Fruit fly (Drosophila melanogaster) whole organism, embryonic: ENCODE measurements around the gene CG32075.

ENCODE experiments used
- CG10209 ChIP-seq: fragments of 200-800 bp; sonication (Bioruptor generic); optimal IDR thresholded peaks from 3 replicates; lab custom pipeline; 2017; ENCODE audit warnings: missing biosample characterization, mild to moderate bottlenecking, missing genetic modification characterization, missing genetic modification reagents
- CG10462 ChIP-seq: fragments of 200-800 bp; sonication (Bioruptor generic); optimal IDR thresholded peaks from 2 replicates; lab custom pipeline; 2016; ENCODE audit warnings: missing biosample characterization, missing genetic modification characterization
- CG11696 ChIP-seq: fragments of 200-800 bp; sonication (Bioruptor generic); IDR thresholded peaks from 2 replicates; pipeline ENCODE4 v1.3.6; 2022; ENCODE audit warnings: missing biosample characterization, missing genetic modification characterization
- CG12071 ChIP-seq: fragments of 200-800 bp; sonication (Bioruptor generic); optimal IDR thresholded peaks from 3 replicates; lab custom pipeline; 2018; ENCODE audit warnings: missing biosample characterization, mild to moderate bottlenecking, missing genetic modification characterization
- CG13296 ChIP-seq: fragments of 200-800 bp; sonication (Bioruptor generic); optimal IDR thresholded peaks from 3 replicates; lab custom pipeline; 2018; ENCODE audit warnings: missing biosample characterization, mild to moderate bottlenecking, missing genetic modification characterization
- CG14050 ChIP-seq: fragments of 200-800 bp; sonication (Bioruptor generic); IDR thresholded peaks from 3 replicates; pipeline ENCODE4 v1.3.6; 2022; ENCODE audit warnings: missing biosample characterization, missing genetic modification characterization
- CG17359 ChIP-seq: fragments of 200-800 bp; sonication (Bioruptor generic); optimal IDR thresholded peaks from 3 replicates; lab custom pipeline; 2018; ENCODE audit warnings: missing biosample characterization, mild to moderate bottlenecking, missing genetic modification characterization, moderate library complexity
- CG1792 ChIP-seq: fragments of 200-800 bp; sonication (Bioruptor generic); optimal IDR thresholded peaks from 2 replicates; lab custom pipeline; 2016; ENCODE audit warnings: missing biosample characterization, missing genetic modification characterization
- CG2120 ChIP-seq: fragments of 200-800 bp; sonication (Bioruptor generic); optimal IDR thresholded peaks from 3 replicates; lab custom pipeline; 2016; ENCODE audit warnings: missing biosample characterization, missing genetic modification characterization
- CG2875 ChIP-seq: fragments of 200-800 bp; sonication (Bioruptor generic); optimal IDR thresholded peaks from 2 replicates; lab custom pipeline; 2017; ENCODE audit warnings: missing biosample characterization, mild to moderate bottlenecking, missing genetic modification characterization, missing genetic modification reagents
- CG31441 ChIP-seq: fragments of 200-800 bp; sonication (Bioruptor generic); IDR thresholded peaks from 2 replicates; pipeline ENCODE4 v1.3.6; 2022; ENCODE audit warnings: missing biosample characterization, missing genetic modification characterization
- CG32767 ChIP-seq: fragments of 200-800 bp; sonication (Bioruptor generic); IDR thresholded peaks from 2 replicates; pipeline ENCODE4 v1.3.6; 2022; ENCODE audit warnings: missing biosample characterization, missing genetic modification characterization
- CG42726 ChIP-seq: fragments of 200-800 bp; sonication (Bioruptor generic); IDR thresholded peaks from 2 replicates; pipeline ENCODE4 v1.3.6; 2022; ENCODE audit warnings: missing biosample characterization, missing genetic modification characterization; ENCODE audit not compliant: partially characterized antibody
- CG6254 ChIP-seq: fragments of 200-800 bp; sonication (Bioruptor generic); optimal IDR thresholded peaks from 3 replicates; lab custom pipeline; 2017; ENCODE audit warnings: mild to moderate bottlenecking, missing biosample characterization, missing genetic modification reagents, missing genetic modification characterization
- CG6683 ChIP-seq: fragments of 200-800 bp; sonication (Bioruptor generic); optimal IDR thresholded peaks from 2 replicates; lab custom pipeline; 2017; ENCODE audit warnings: missing biosample characterization, mild to moderate bottlenecking, missing genetic modification characterization, missing genetic modification reagents
- CG6689 ChIP-seq: fragments of 200-800 bp; sonication (Bioruptor generic); IDR thresholded peaks from 2 replicates; pipeline ENCODE4 v1.3.6; 2022; ENCODE audit warnings: missing biosample characterization, missing genetic modification characterization
- CG7357 ChIP-seq: fragments of 200-800 bp; sonication (Bioruptor generic); IDR thresholded peaks from 3 replicates; pipeline ENCODE4 v1.3.6; 2022; ENCODE audit warnings: missing biosample characterization, missing genetic modification characterization
- CG8089 ChIP-seq: fragments of 200-800 bp; sonication (Bioruptor generic); optimal IDR thresholded peaks from 3 replicates; lab custom pipeline; 2016; ENCODE audit warnings: missing biosample characterization, missing genetic modification characterization
- CG8924 ChIP-seq: fragments of 200-800 bp; optimal IDR thresholded peaks from 3 replicates; lab custom pipeline; 2019; ENCODE audit warnings: missing biosample characterization, mild to moderate bottlenecking, missing genetic modification characterization, moderate library complexity
- CG9727 ChIP-seq: fragments of 200-800 bp; sonication (Bioruptor generic); optimal IDR thresholded peaks from 3 replicates; lab custom pipeline; 2017; ENCODE audit warnings: missing biosample characterization, mild to moderate bottlenecking, missing genetic modification characterization
- CG9932 ChIP-seq: fragments of 200-800 bp; sonication (Bioruptor generic); IDR thresholded peaks from 2 replicates; pipeline ENCODE4 v1.3.6; 2022; ENCODE audit warnings: missing biosample characterization, missing genetic modification characterization
- CHES-1-like ChIP-seq: fragments of 200-800 bp; sonication (Bioruptor generic); optimal IDR thresholded peaks from 2 replicates; lab custom pipeline; 2016; ENCODE audit warnings: missing biosample characterization, missing genetic modification characterization
- Chrac-16 ChIP-seq: fragments of 200-800 bp; sonication (Bioruptor generic); optimal IDR thresholded peaks from 3 replicates; lab custom pipeline; 2016; ENCODE audit warnings: missing biosample characterization, missing genetic modification characterization
- CoRest ChIP-seq: fragments of 200-800 bp; sonication (Bioruptor generic); optimal IDR thresholded peaks from 3 replicates; lab custom pipeline; 2018; ENCODE audit warnings: missing biosample characterization, mild to moderate bottlenecking, missing genetic modification characterization, moderate library complexity
- Dfd ChIP-seq, 2 experiments: fragments of >200 bp; optimal IDR thresholded peaks; 2 replicates each; lab custom pipeline; 2017; ENCODE audit warnings: missing biosample characterization in 2 of 2, missing genetic modification characterization in 2 of 2
- Fer1 ChIP-seq: fragments of 200-800 bp; sonication (Bioruptor generic); optimal IDR thresholded peaks from 2 replicates; lab custom pipeline; 2017; ENCODE audit warnings: missing biosample characterization, mild to moderate bottlenecking, missing genetic modification characterization
- H15 ChIP-seq: fragments of 200-800 bp; sonication (Bioruptor generic); IDR thresholded peaks from 3 replicates; pipeline ENCODE4 v1.3.6; 2022; ENCODE audit warnings: missing biosample characterization, missing genetic modification characterization
- Hr3 ChIP-seq: fragments of 200-800 bp; sonication (Bioruptor generic); optimal IDR thresholded peaks from 3 replicates; lab custom pipeline; 2016; ENCODE audit warnings: missing biosample characterization, missing genetic modification characterization
- Lpt ChIP-seq: fragments of >200 bp; optimal IDR thresholded peaks from 2 replicates; lab custom pipeline; 2018; ENCODE audit warnings: missing biosample characterization, missing genetic modification characterization
- Nf-YC ChIP-seq: fragments of 200-800 bp; optimal IDR thresholded peaks from 3 replicates; lab custom pipeline; 2019; ENCODE audit warnings: missing biosample characterization, mild to moderate bottlenecking, missing genetic modification characterization, moderate library complexity
- ab ChIP-seq: fragments of 200-800 bp; sonication (Bioruptor generic); optimal IDR thresholded peaks from 2 replicates; lab custom pipeline; 2016; ENCODE audit warnings: missing biosample characterization, missing genetic modification characterization
- crc ChIP-seq: fragments of 200-800 bp; sonication (Bioruptor generic); optimal IDR thresholded peaks from 2 replicates; lab custom pipeline; 2016; ENCODE audit warnings: missing biosample characterization, missing genetic modification characterization
- disco-r ChIP-seq: fragments of 200-800 bp; sonication (Bioruptor generic); optimal IDR thresholded peaks from 2 replicates; lab custom pipeline; 2016; ENCODE audit warnings: missing biosample characterization, missing genetic modification characterization
- fd102C ChIP-seq: fragments of 200-800 bp; sonication (Bioruptor generic); optimal IDR thresholded peaks from 2 replicates; lab custom pipeline; 2018; ENCODE audit warnings: missing biosample characterization, mild to moderate bottlenecking, missing genetic modification characterization, moderate library complexity
- gt ChIP-seq: fragments of 200-800 bp; sonication (Bioruptor generic); IDR thresholded peaks from 2 replicates; pipeline ENCODE4 v1.3.6; 2022; ENCODE audit warnings: missing biosample characterization, missing genetic modification characterization
- h ChIP-seq: fragments of >200 bp; optimal IDR thresholded peaks from 2 replicates; lab custom pipeline; 2017
- hkb ChIP-seq, 2 experiments: fragments of 200-800 bp in 1 of 2; fragments of >200 bp in 1 of 2; sonication (Bioruptor generic) in 1 of 2; IDR thresholded peaks in 1 of 2; optimal IDR thresholded peaks in 1 of 2; 2 replicates each; pipeline versions ENCODE4 v1.3.6 to Lab custom; 2017 to 2022; ENCODE audit warnings: missing biosample characterization in 1 of 2, missing genetic modification characterization in 1 of 2
- kah ChIP-seq: fragments of 200-800 bp; sonication (Bioruptor generic); optimal IDR thresholded peaks from 2 replicates; lab custom pipeline; 2018; ENCODE audit warnings: missing biosample characterization, mild to moderate bottlenecking, missing genetic modification characterization
- lbe ChIP-seq: fragments of 200-800 bp; sonication (Bioruptor generic); optimal IDR thresholded peaks from 2 replicates; lab custom pipeline; 2016; ENCODE audit warnings: missing biosample characterization, mild to moderate bottlenecking, missing genetic modification characterization
- nerfin-1 ChIP-seq: fragments of 200-800 bp; sonication (Bioruptor generic); optimal IDR thresholded peaks from 3 replicates; lab custom pipeline; 2019; ENCODE audit warnings: missing biosample characterization, mild to moderate bottlenecking, missing genetic modification characterization, moderate library complexity
- nom ChIP-seq: fragments of 200-800 bp; sonication (Bioruptor generic); optimal IDR thresholded peaks from 2 replicates; lab custom pipeline; 2017; ENCODE audit warnings: missing biosample characterization, missing genetic modification characterization, mild to moderate bottlenecking, moderate library complexity, missing genetic modification reagents
- pb ChIP-seq: fragments of 200-800 bp; sonication (Bioruptor generic); optimal IDR thresholded peaks from 3 replicates; lab custom pipeline; 2016; ENCODE audit warnings: missing biosample characterization, missing genetic modification characterization
- pfk ChIP-seq: fragments of 200-800 bp; sonication (Bioruptor generic); optimal IDR thresholded peaks from 2 replicates; lab custom pipeline; 2018; ENCODE audit warnings: missing biosample characterization, mild to moderate bottlenecking, missing genetic modification characterization, moderate library complexity
- pho ChIP-seq: fragments of 200-800 bp; sonication (Bioruptor generic); optimal IDR thresholded peaks from 2 replicates; lab custom pipeline; 2016; ENCODE audit warnings: missing biosample characterization, missing genetic modification characterization
- run ChIP-seq: fragments of 200-800 bp; sonication (Bioruptor generic); optimal IDR thresholded peaks from 3 replicates; lab custom pipeline; 2018; ENCODE audit warnings: missing biosample characterization, mild to moderate bottlenecking, missing genetic modification characterization
- slp2 ChIP-seq: fragments of 200-800 bp; sonication (Bioruptor generic); optimal IDR thresholded peaks from 2 replicates; lab custom pipeline; 2016; ENCODE audit warnings: missing biosample characterization, missing genetic modification characterization
- tap ChIP-seq: fragments of 200-800 bp; optimal IDR thresholded peaks from 3 replicates; lab custom pipeline; 2019; ENCODE audit warnings: missing biosample characterization, mild to moderate bottlenecking, missing genetic modification characterization, moderate library complexity
- vnd ChIP-seq: fragments of 200-800 bp; sonication (Bioruptor generic); IDR thresholded peaks from 3 replicates; pipeline ENCODE4 v1.3.6; 2022; ENCODE audit warnings: missing biosample characterization, missing genetic modification characterization; ENCODE audit not compliant: partially characterized antibody
- vvl ChIP-seq: fragments of 200-800 bp; sonication (Bioruptor generic); IDR thresholded peaks from 2 replicates; pipeline ENCODE4 v1.3.6; 2022; ENCODE audit warnings: missing biosample characterization, missing genetic modification characterization
- wek ChIP-seq: fragments of 200-800 bp; sonication (Bioruptor generic); optimal IDR thresholded peaks from 3 replicates; lab custom pipeline; 2018; ENCODE audit warnings: missing biosample characterization, mild to moderate bottlenecking, missing genetic modification characterization, moderate library complexity
- zfh1 ChIP-seq: fragments of 200-800 bp; sonication (Bioruptor generic); IDR thresholded peaks from 3 replicates; pipeline ENCODE4 v1.3.6; 2022; ENCODE audit warnings: missing biosample characterization, missing genetic modification characterization

Gene CG32075

dm6 chr3L:11047877-11048276 is 16.9 kb downstream of the CG32075 start (continued):
- peak; percentile 19 for TF ChIP-seq CG8924 (tag; lab: Kevin White, UChicago)
- TF ChIP-seq CG9932 (GFP tag; lab: Robert Waterston, UW) = peak; percentile 84
- no peak for TF ChIP-seq crc
- TF ChIP-seq Dfd (GFP tag; optimal IDR thresholded peaks at IDR 0.05; lab: Kevin White, UChicago) = no peak
- TF ChIP-seq CG10209 (GFP tag; lab: Kevin White, UChicago) = peak; percentile 57
- TF ChIP-seq Chrac-16 (GFP tag; lab: Kevin White, UChicago) = peak; percentile 88
- TF ChIP-seq wek (GFP tag; lab: Kevin White, UChicago) = peak; percentile 65
- TF ChIP-seq CG2120 = peak; percentile 72
- peak; percentile 4 for TF ChIP-seq CG13296 (GFP tag; lab: Kevin White, UChicago)
- TF ChIP-seq Hr3 (GFP tag; lab: Kevin White, UChicago) = peak; percentile 76
- peak; percentile 77 for TF ChIP-seq pb (GFP tag; lab: Kevin White, UChicago)
- TF ChIP-seq kah (GFP tag; lab: Kevin White, UChicago) = peak; percentile 42
- peak; percentile 77 for TF ChIP-seq H15 (GFP tag; lab: Robert Waterston, UW)
- TF ChIP-seq CG17359 (tag; lab: Kevin White, UChicago) = peak; percentile 80
- peak; percentile 64 for TF ChIP-seq CG2875 (GFP tag; lab: Kevin White, UChicago)
- peak; percentile 54 for TF ChIP-seq CG10462 (GFP tag; lab: Kevin White, UChicago)
- no peak for TF ChIP-seq CG32767 (GFP tag; lab: Robert Waterston, UW)
- TF ChIP-seq run (tag; lab: Kevin White, UChicago) = no peak
- TF ChIP-seq CG12071 (GFP tag; lab: Kevin White, UChicago) = peak; percentile 66
- no peak; the same call in 1 of the 2 replicates for TF ChIP-seq CG42726
- peak; percentile 84 for TF ChIP-seq zfh1 (GFP tag; lab: Robert Waterston, UW)
- TF ChIP-seq CG31441 (GFP tag; lab: Robert Waterston, UW) = peak; percentile 44; the same call in 1 of the 2 replicates
- TF ChIP-seq CHES-1-like (GFP tag; lab: Kevin White, UChicago) = peak; percentile 30
- no peak for TF ChIP-seq vnd (GFP tag; lab: Robert Waterston, UW)
- TF ChIP-seq tap (tag; lab: Kevin White, UChicago) = no peak
- TF ChIP-seq CG11696 (GFP tag; lab: Robert Waterston, UW) = no peak
- peak; percentile 49; the same call in 2 of the 3 replicates for TF ChIP-seq CG14050 (GFP tag; lab: Robert Waterston, UW)
- peak; percentile 11 for TF ChIP-seq ab (GFP tag; lab: Kevin White, UChicago)
- no peak for TF ChIP-seq nom (GFP tag; lab: Kevin White, UChicago)
- peak; percentile 82 for TF ChIP-seq slp2 (GFP tag; lab: Kevin White, UChicago)
- TF ChIP-seq Lpt (GFP tag; lab: Kevin White, UChicago) = no peak
- peak; percentile 65 for TF ChIP-seq disco-r (GFP tag; lab: Kevin White, UChicago)
- no peak for TF ChIP-seq CG1792 (GFP tag; lab: Kevin White, UChicago)
- TF ChIP-seq CG9727 (GFP tag; lab: Kevin White, UChicago) = peak; percentile 68
- TF ChIP-seq Fer1 = peak; percentile 57
- TF ChIP-seq CG6683 = no peak
- TF ChIP-seq CG8089 (GFP tag; lab: Kevin White, UChicago) = peak; percentile 91
- peak; percentile 43 for TF ChIP-seq nerfin-1 (tag; lab: Kevin White, UChicago)
- TF ChIP-seq pfk (GFP tag; lab: Kevin White, UChicago) = peak; percentile 17
- peak; percentile 29 for TF ChIP-seq CG6254
- TF ChIP-seq CoRest = peak; percentile 69
- TF ChIP-seq gt = no peak
- peak; percentile 56 for TF ChIP-seq fd102C
- peak; percentile 57; the same call in 2 of the 3 replicates for TF ChIP-seq CG7357 (GFP tag; lab: Robert Waterston, UW)
- TF ChIP-seq hkb (optimal IDR thresholded peaks at IDR 0.05; lab: Kevin White, UChicago) = no peak
- TF ChIP-seq hkb (GFP tag; IDR thresholded peaks at IDR 0.05; lab: Robert Waterston, UW) = peak; percentile 55; the same call in 1 of the 2 replicates
- no peak for TF ChIP-seq lbe
- 0 out of 2 replicates have a peak, but pooled peaks have one; percentile 19 for TF ChIP-seq CG6689
- TF ChIP-seq h (lab: Kevin White, UChicago) = no peak
- peak; percentile 42 for TF ChIP-seq Nf-YC (tag; lab: Kevin White, UChicago)
- peak; percentile 87 for TF ChIP-seq vvl (GFP tag; lab: Robert Waterston, UW)
- peak; percentile 21 for TF ChIP-seq pho (GFP tag; lab: Kevin White, UChicago)
